Fruit fly (Drosophila melanogaster) whole organism, embryonic: ENCODE results near the gene loj.

Experiments
- Awh ChIP-seq: fragments of 200-800 bp; sonication (Bioruptor generic); IDR thresholded peaks from 2 replicates; pipeline ENCODE4, ENCODE4 v1.3.6; 2022; ENCODE audit warnings: missing biosample characterization, missing genetic modification characterization
- CG10209 ChIP-seq: fragments of 200-800 bp; sonication (Bioruptor generic); optimal IDR thresholded peaks from 3 replicates; lab custom pipeline; 2017; ENCODE audit warnings: missing biosample characterization, mild to moderate bottlenecking, missing genetic modification characterization, missing genetic modification reagents
- CG11723 ChIP-seq: fragments of 200-800 bp; sonication (Bioruptor generic); optimal IDR thresholded peaks from 2 replicates; lab custom pipeline; 2017; ENCODE audit warnings: missing biosample characterization, mild to moderate bottlenecking, missing genetic modification characterization
- CG12071 ChIP-seq: fragments of 200-800 bp; sonication (Bioruptor generic); optimal IDR thresholded peaks from 3 replicates; lab custom pipeline; 2018; ENCODE audit warnings: missing biosample characterization, mild to moderate bottlenecking, missing genetic modification characterization
- CG12219 ChIP-seq: fragments of 200-800 bp; sonication (Bioruptor generic); optimal IDR thresholded peaks from 3 replicates; lab custom pipeline; 2018; ENCODE audit warnings: missing biosample characterization, mild to moderate bottlenecking, missing genetic modification characterization
- CG1233 ChIP-seq: fragments of 200-800 bp; sonication (Bioruptor generic); optimal IDR thresholded peaks from 4 replicates; lab custom pipeline; 2018; ENCODE audit warnings: missing biosample characterization, mild to moderate bottlenecking, missing genetic modification characterization
- CG12769 ChIP-seq: fragments of 200-800 bp; sonication (Bioruptor generic); optimal IDR thresholded peaks from 2 replicates; lab custom pipeline; 2019; ENCODE audit warnings: missing biosample characterization, mild to moderate bottlenecking, missing genetic modification characterization, moderate library complexity
- CG13424 ChIP-seq: fragments of 200-800 bp; sonication (Bioruptor generic); optimal IDR thresholded peaks from 2 replicates; lab custom pipeline; 2019; ENCODE audit warnings: missing biosample characterization, mild to moderate bottlenecking, missing genetic modification characterization, moderate library complexity
- CG14014 ChIP-seq: fragments of 200-800 bp; sonication (Bioruptor generic); IDR thresholded peaks from 2 replicates; pipeline ENCODE4 v1.3.6; 2022; ENCODE audit warnings: missing biosample characterization, missing genetic modification characterization
- CG15011 ChIP-seq: fragments of 200-800 bp; sonication (Bioruptor generic); optimal IDR thresholded peaks from 3 replicates; lab custom pipeline; 2018; ENCODE audit warnings: missing biosample characterization, mild to moderate bottlenecking, missing genetic modification characterization
- CG1529 ChIP-seq: fragments of 200-800 bp; sonication (Bioruptor generic); optimal IDR thresholded peaks from 3 replicates; lab custom pipeline; 2018; ENCODE audit warnings: missing biosample characterization, missing genetic modification characterization
- CG15696 ChIP-seq: fragments of 200-800 bp; sonication (Bioruptor generic); optimal IDR thresholded peaks from 2 replicates; lab custom pipeline; 2019; ENCODE audit warnings: missing biosample characterization, mild to moderate bottlenecking, missing genetic modification characterization, moderate library complexity
- CG17359 ChIP-seq: fragments of 200-800 bp; sonication (Bioruptor generic); optimal IDR thresholded peaks from 3 replicates; lab custom pipeline; 2018; ENCODE audit warnings: missing biosample characterization, mild to moderate bottlenecking, missing genetic modification characterization, moderate library complexity
- CG17385 ChIP-seq: fragments of 200-800 bp; sonication (Bioruptor generic); optimal IDR thresholded peaks from 3 replicates; lab custom pipeline; 2018; ENCODE audit warnings: missing biosample characterization, mild to moderate bottlenecking, missing genetic modification characterization
- CG18599 ChIP-seq: fragments of 200-800 bp; sonication (Bioruptor generic); optimal IDR thresholded peaks from 3 replicates; lab custom pipeline; 2017; ENCODE audit warnings: missing biosample characterization, missing genetic modification characterization, mild to moderate bottlenecking, moderate library complexity, missing genetic modification reagents
- CG2116 ChIP-seq: fragments of 200-800 bp; sonication (Bioruptor generic); optimal IDR thresholded peaks from 3 replicates; lab custom pipeline; 2018; ENCODE audit warnings: missing biosample characterization, mild to moderate bottlenecking, missing genetic modification characterization
- CG2202 ChIP-seq: fragments of 200-800 bp; sonication (Bioruptor generic); optimal IDR thresholded peaks from 2 replicates; lab custom pipeline; 2018; ENCODE audit warnings: missing biosample characterization, mild to moderate bottlenecking, missing genetic modification characterization
- CG2875 ChIP-seq: fragments of 200-800 bp; sonication (Bioruptor generic); optimal IDR thresholded peaks from 2 replicates; lab custom pipeline; 2017; ENCODE audit warnings: missing biosample characterization, mild to moderate bottlenecking, missing genetic modification characterization, missing genetic modification reagents
- CG34422 ChIP-seq: fragments of 200-800 bp; sonication (Bioruptor generic); IDR thresholded peaks from 3 replicates; pipeline ENCODE4 v1.3.6; 2022; ENCODE audit warnings: missing biosample characterization, missing genetic modification characterization
- CG5180 ChIP-seq: fragments of 200-800 bp; sonication (Bioruptor generic); optimal IDR thresholded peaks from 3 replicates; lab custom pipeline; 2017; ENCODE audit warnings: missing biosample characterization, missing genetic modification characterization, mild to moderate bottlenecking, moderate library complexity, missing genetic modification reagents
- CG6654 ChIP-seq: fragments of 200-800 bp; sonication (Bioruptor generic); optimal IDR thresholded peaks from 2 replicates; lab custom pipeline; 2017; ENCODE audit warnings: missing biosample characterization, mild to moderate bottlenecking, missing genetic modification characterization
- CG6689 ChIP-seq: fragments of 200-800 bp; sonication (Bioruptor generic); IDR thresholded peaks from 2 replicates; pipeline ENCODE4 v1.3.6; 2022; ENCODE audit warnings: missing biosample characterization, missing genetic modification characterization
- ERR ChIP-seq: fragments of 200-800 bp; sonication (Bioruptor generic); optimal IDR thresholded peaks from 2 replicates; lab custom pipeline; 2016; ENCODE audit warnings: missing biosample characterization, missing genetic modification characterization
- Fer1 ChIP-seq: fragments of 200-800 bp; sonication (Bioruptor generic); optimal IDR thresholded peaks from 2 replicates; lab custom pipeline; 2017; ENCODE audit warnings: missing biosample characterization, mild to moderate bottlenecking, missing genetic modification characterization
- HLH3B ChIP-seq: fragments of 200-800 bp; sonication (Bioruptor generic); IDR thresholded peaks from 2 replicates; pipeline ENCODE4 v1.3.6; 2022; ENCODE audit warnings: missing biosample characterization, missing genetic modification characterization
- Hr51 ChIP-seq, 2 experiments: fragments of 200-800 bp; sonication (Bioruptor generic); optimal IDR thresholded peaks; 2 replicates in 1 of 2; 3 replicates in 1 of 2; lab custom pipeline; 2016 to 2018; ENCODE audit warnings: missing biosample characterization in 2 of 2, missing genetic modification characterization in 2 of 2, mild to moderate bottlenecking in 1 of 2, moderate library complexity in 1 of 2
- Hr78 ChIP-seq, 2 experiments: fragments of 200-800 bp in 1 of 2; fragments of >200 bp in 1 of 2; sonication (Bioruptor generic) in 1 of 2; optimal IDR thresholded peaks; 2 replicates each; lab custom pipeline; 2017 to 2019; ENCODE audit warnings: missing biosample characterization in 2 of 2, missing genetic modification characterization in 2 of 2, mild to moderate bottlenecking in 1 of 2, moderate library complexity in 1 of 2
- Nf-YC ChIP-seq: fragments of 200-800 bp; optimal IDR thresholded peaks from 3 replicates; lab custom pipeline; 2019; ENCODE audit warnings: missing biosample characterization, mild to moderate bottlenecking, missing genetic modification characterization, moderate library complexity
- Taf1 ChIP-seq: fragments of 200-800 bp; sonication (Bioruptor generic); IDR thresholded peaks from 2 replicates; pipeline ENCODE4 v1.3.6; 2022; ENCODE audit warnings: missing biosample characterization, missing genetic modification characterization
- chif ChIP-seq, 2 experiments: fragments of 200-800 bp; sonication (Bioruptor generic); optimal IDR thresholded peaks; 3 replicates each; lab custom pipeline; 2016; ENCODE audit warnings: missing biosample characterization in 2 of 2, missing genetic modification characterization in 2 of 2
- chm ChIP-seq: fragments of 200-800 bp; sonication (Bioruptor generic); IDR thresholded peaks from 2 replicates; pipeline ENCODE4 v1.3.6; 2022; ENCODE audit warnings: missing biosample characterization, missing genetic modification characterization
- danr ChIP-seq: fragments of 200-800 bp; sonication (Bioruptor generic); IDR thresholded peaks from 2 replicates; pipeline ENCODE4 v1.3.6; 2022; ENCODE audit warnings: missing biosample characterization, missing genetic modification characterization
- dmrt99B ChIP-seq: fragments of 200-800 bp; sonication (Bioruptor generic); optimal IDR thresholded peaks from 2 replicates; lab custom pipeline; 2018; ENCODE audit warnings: missing biosample characterization, mild to moderate bottlenecking, missing genetic modification characterization, moderate library complexity
- eve ChIP-seq, 2 experiments: fragments of >200 bp; optimal IDR thresholded peaks; 2 replicates each; lab custom pipeline; 2017; ENCODE audit warnings: missing biosample characterization in 2 of 2, missing genetic modification characterization in 2 of 2
- gce ChIP-seq: fragments of 200-800 bp; sonication (Bioruptor generic); IDR thresholded peaks from 3 replicates; pipeline ENCODE4 v1.3.6; 2022; ENCODE audit warnings: missing biosample characterization, missing genetic modification characterization
- gem ChIP-seq: fragments of 200-800 bp; sonication (Bioruptor generic); optimal IDR thresholded peaks from 2 replicates; lab custom pipeline; 2019; ENCODE audit warnings: missing biosample characterization, mild to moderate bottlenecking, missing genetic modification characterization, moderate library complexity
- hkb ChIP-seq, 2 experiments: fragments of 200-800 bp in 1 of 2; fragments of >200 bp in 1 of 2; sonication (Bioruptor generic) in 1 of 2; IDR thresholded peaks in 1 of 2; optimal IDR thresholded peaks in 1 of 2; 2 replicates each; pipeline versions ENCODE4 v1.3.6 to Lab custom; 2017 to 2022; ENCODE audit warnings: missing biosample characterization in 1 of 2, missing genetic modification characterization in 1 of 2
- lab ChIP-seq: fragments of 200-800 bp; sonication (Bioruptor generic); optimal IDR thresholded peaks from 3 replicates; lab custom pipeline; 2017; ENCODE audit warnings: missing biosample characterization, missing genetic modification characterization, mild to moderate bottlenecking, moderate library complexity, missing genetic modification reagents
- nau ChIP-seq: fragments of 200-800 bp; sonication (Bioruptor generic); optimal IDR thresholded peaks from 3 replicates; lab custom pipeline; 2017; ENCODE audit warnings: missing biosample characterization, mild to moderate bottlenecking, missing genetic modification characterization, missing genetic modification reagents
- p53 ChIP-seq: fragments of 200-800 bp; sonication (Bioruptor generic); optimal IDR thresholded peaks from 2 replicates; lab custom pipeline; 2016; ENCODE audit warnings: missing biosample characterization, missing genetic modification characterization
- peb ChIP-seq: fragments of 200-800 bp; sonication (Bioruptor generic); IDR thresholded peaks from 2 replicates; pipeline ENCODE4 v1.3.6; 2022; ENCODE audit warnings: missing biosample characterization, missing genetic modification characterization
- rib ChIP-seq: fragments of 200-800 bp; sonication (Bioruptor generic); IDR thresholded peaks from 2 replicates; pipeline ENCODE4 v1.3.6; 2022; ENCODE audit warnings: missing biosample characterization, missing genetic modification characterization
- sd ChIP-seq: fragments of 200-800 bp; sonication (Bioruptor generic); optimal IDR thresholded peaks from 3 replicates; lab custom pipeline; 2018; ENCODE audit warnings: missing biosample characterization, mild to moderate bottlenecking, missing genetic modification characterization, moderate library complexity
- sens ChIP-seq: fragments of 200-800 bp; sonication (Bioruptor generic); peaks from one replicate; lab custom pipeline; 2016; ENCODE audit warnings: missing biosample characterization, missing genetic modification characterization
- sima ChIP-seq: fragments of 200-800 bp; sonication (Bioruptor generic); optimal IDR thresholded peaks from 2 replicates; lab custom pipeline; 2016; ENCODE audit warnings: missing biosample characterization, missing genetic modification characterization
- sr ChIP-seq: fragments of 200-800 bp; sonication (Bioruptor generic); IDR thresholded peaks from 3 replicates; pipeline ENCODE4 v1.3.6; 2022; ENCODE audit warnings: missing biosample characterization, missing genetic modification characterization
- stwl ChIP-seq: fragments of 200-800 bp; sonication (Bioruptor generic); optimal IDR thresholded peaks from 3 replicates; lab custom pipeline; 2018; ENCODE audit warnings: missing biosample characterization, mild to moderate bottlenecking, missing genetic modification characterization, moderate library complexity
- unc-4 ChIP-seq: fragments of 200-800 bp; sonication (Bioruptor generic); IDR thresholded peaks from 2 replicates; pipeline ENCODE4 v1.3.6; 2022; ENCODE audit warnings: missing biosample characterization, missing genetic modification characterization; ENCODE audit not compliant: partially characterized antibody

The loj gene

dm6 chr3L:6139924-6140574, 45.3 kb downstream of the loj start, which contains the start of gene Cpr65Av (continued):
- TF ChIP-seq dmrt99B (tag; lab: Kevin White, UChicago) (peak; percentile 59), CG15696 (peak; percentile 13), CG12071 (peak; percentile 17), CG34422 (GFP tag; lab: Robert Waterston, UW) (no peak), CG15011 (GFP tag; lab: Kevin White, UChicago) (peak; percentile 6), Hr51 (GFP tag; optimal IDR thresholded peaks at IDR 0.05; lab: Kevin White, UChicago) (peak in 1 of 2 experiments; percentile 43), unc-4 (GFP tag; lab: Robert Waterston, UW) (no peak), CG1233 (GFP tag; lab: Kevin White, UChicago) (peak; percentile 32), stwl (tag; lab: Kevin White, UChicago) (no peak), CG6689 (GFP tag; lab: Robert Waterston, UW) (no peak), CG14014 (GFP tag; lab: Robert Waterston, UW) (peak; percentile 34; the same call in 1 of the 2 replicates), sima (no peak), CG2875 (peak; percentile 37), lab (GFP tag; lab: Kevin White, UChicago) (peak; percentile 25), CG10209 (GFP tag; lab: Kevin White, UChicago) (peak; percentile 10), eve (GFP tag; optimal IDR thresholded peaks at IDR 0.05; lab: Kevin White, UChicago) (peak in 1 of 2 experiments; percentile 21), gem (tag; lab: Kevin White, UChicago) (peak; percentile 32), CG11723 (no peak), CG2116 (GFP tag; lab: Kevin White, UChicago) (no peak), Fer1 (peak; percentile 25), Awh (GFP tag; lab: Robert Waterston, UW) (peak; percentile 55), Hr78 (GFP tag; optimal IDR thresholded peaks at IDR 0.05; lab: Kevin White, UChicago) (peak in 1 of 2 experiments; percentile 33), CG6654 (GFP tag; lab: Kevin White, UChicago) (no peak), rib (GFP tag; lab: Robert Waterston, UW) (no peak), CG17385 (GFP tag; lab: Kevin White, UChicago) (peak; percentile 2), danr (GFP tag; lab: Robert Waterston, UW) (no peak), CG12769 (tag; lab: Kevin White, UChicago) (no peak), chm (GFP tag; lab: Robert Waterston, UW) (no peak), HLH3B (GFP tag; lab: Robert Waterston, UW) (0 out of 2 replicates have a peak, but pooled peaks have one; percentile 34), CG17359 (tag; lab: Kevin White, UChicago) (peak; percentile 40), ERR (GFP tag; lab: Kevin White, UChicago) (no peak), hkb (optimal IDR thresholded peaks at IDR 0.05; lab: Kevin White, UChicago) (no peak), hkb (GFP tag; IDR thresholded peaks at IDR 0.05; lab: Robert Waterston, UW) (peak; percentile 28; the same call in 1 of the 2 replicates), gce (GFP tag; lab: Robert Waterston, UW) (0 out of 3 replicates have a peak, but pooled peaks have one; percentile 28), chif (GFP tag; optimal IDR thresholded peaks at IDR 0.05; lab: Kevin White, UChicago) (peak in 1 of 2 experiments; percentile 13), sd (tag; lab: Kevin White, UChicago) (peak; percentile 15), CG2202 (no peak), Nf-YC (tag; lab: Kevin White, UChicago) (no peak), Taf1 (GFP tag; lab: Robert Waterston, UW) (no peak), sens (GFP tag; lab: Kevin White, UChicago) (peak; percentile 83), nau (GFP tag; lab: Kevin White, UChicago) (peak; percentile 3), p53 (GFP tag; lab: Kevin White, UChicago) (no peak), CG18599 (GFP tag; lab: Kevin White, UChicago) (peak; percentile 2), CG5180 (GFP tag; lab: Kevin White, UChicago) (peak; percentile 30), CG12219 (GFP tag; lab: Kevin White, UChicago) (peak; percentile 23), sr (GFP tag; lab: Robert Waterston, UW) (0 out of 3 replicates have a peak, but pooled peaks have one; percentile 24), peb (no peak), CG13424 (tag; lab: Kevin White, UChicago) (peak; percentile 39), CG1529 (GFP tag; lab: Kevin White, UChicago) (peak; percentile 20)
